Worm (Caenorhabditis elegans): Measurements from ENCODE around the gene sek-3.

ce11 chrX:5037673-5038072, 20.0 kb downstream of the sek-3 start, which contains the start of gene ZC449.5:
- no peak for TF ChIP-seq nhr-77 (tag; optimal IDR thresholded peaks at IDR 0.05)
- TF ChIP-seq unc-62 (GFP tag; optimal IDR thresholded peaks at IDR 0.05), result no peak

All from whole organism, L2 larva.